Fruit fly (Drosophila melanogaster): ENCODE data around the gene CG7668.

CG7668 gene

dm6 chr3L:19979592-19979991, 22.9 kb upstream of the CG7668 start, which contains the start of gene CG14182 (continued):
- TF ChIP-seq CG17912 (GFP tag; optimal IDR thresholded peaks at IDR 0.05) (no peak), Bdp1 (GFP tag; optimal IDR thresholded peaks at IDR 0.05) (no peak), Sin3A (optimal IDR thresholded peaks at IDR 0.05) (no peak), ATbp (GFP tag; optimal IDR thresholded peaks at IDR 0.05) (no peak), shn (GFP tag; optimal IDR thresholded peaks at IDR 0.05) (no peak), CG9797 (GFP tag; optimal IDR thresholded peaks at IDR 0.05) (peak; percentile 42), dmrt11E (tag; optimal IDR thresholded peaks at IDR 0.05) (no peak), kah (GFP tag; optimal IDR thresholded peaks at IDR 0.05) (no peak), pzg (GFP tag; optimal IDR thresholded peaks at IDR 0.05) (peak; percentile 57), Dp (GFP tag; optimal IDR thresholded peaks at IDR 0.05) (peak; percentile 92), sd (tag; optimal IDR thresholded peaks at IDR 0.05) (no peak), Ptx1 (GFP tag; IDR thresholded peaks at IDR 0.05) (no peak), CG11085 (GFP tag; IDR thresholded peaks at IDR 0.05) (no peak), ap (GFP tag; IDR thresholded peaks at IDR 0.05) (no peak), CG6175 (GFP tag; IDR thresholded peaks at IDR 0.05) (no peak), zfh1 (GFP tag; IDR thresholded peaks at IDR 0.05) (no peak), CG3163 (GFP tag; optimal IDR thresholded peaks at IDR 0.05) (no peak), dysf (GFP tag; IDR thresholded peaks at IDR 0.05) (no peak), CG12155 (GFP tag; optimal IDR thresholded peaks at IDR 0.05) (no peak), cad (GFP tag; optimal IDR thresholded peaks at IDR 0.05) (no peak), CG6683 (GFP tag; optimal IDR thresholded peaks at IDR 0.05) (no peak), Ets65A (GFP tag) (no peak), Mes4 (GFP tag; optimal IDR thresholded peaks at IDR 0.05) (no peak), CG13287 (GFP tag; IDR thresholded peaks at IDR 0.05; ENCODE audit: partially characterized antibody) (peak; percentile 47; the same call in 1 of the 2 replicates), CG11247 (GFP tag; IDR thresholded peaks at IDR 0.05) (no peak), wdn (GFP tag; IDR thresholded peaks at IDR 0.05) (no peak), Nf-YC (tag; optimal IDR thresholded peaks at IDR 0.05) (no peak), D (optimal IDR thresholded peaks at IDR 0.05) (no peak), D (GFP tag; optimal IDR thresholded peaks at IDR 0.05) (no peak), CG17612 (GFP tag; IDR thresholded peaks at IDR 0.05) (no peak), CG10209 (GFP tag; optimal IDR thresholded peaks at IDR 0.05) (no peak), row (GFP tag; IDR thresholded peaks at IDR 0.05) (no peak), CG14050 (GFP tag; IDR thresholded peaks at IDR 0.05) (no peak), CG2678 (tag; optimal IDR thresholded peaks at IDR 0.05) (no peak), CG13296 (GFP tag; optimal IDR thresholded peaks at IDR 0.05) (no peak), CG4328 (GFP tag; optimal IDR thresholded peaks at IDR 0.05) (no peak), CG17328 (GFP tag; IDR thresholded peaks at IDR 0.05) (no peak), CG31388 (GFP tag; optimal IDR thresholded peaks at IDR 0.05) (no peak), HmgD (GFP tag; optimal IDR thresholded peaks at IDR 0.05) (no peak), CG16863 (GFP tag; optimal IDR thresholded peaks at IDR 0.05) (no peak), CG12104 (GFP tag; optimal IDR thresholded peaks at IDR 0.05) (no peak), h (optimal IDR thresholded peaks at IDR 0.05) (no peak), zen2 (GFP tag; IDR thresholded peaks at IDR 0.05; ENCODE audit: partially characterized antibody) (no peak), Kr (GFP tag; optimal IDR thresholded peaks at IDR 0.05) (no peak), trem (tag; optimal IDR thresholded peaks at IDR 0.05) (peak; percentile 42), Dip3 (GFP tag; optimal IDR thresholded peaks at IDR 0.05) (no peak), Antp (GFP tag; optimal IDR thresholded peaks at IDR 0.05) (no peak), CG17802 (tag; optimal IDR thresholded peaks at IDR 0.05) (no peak), unc-4 (GFP tag; IDR thresholded peaks at IDR 0.05; ENCODE audit: partially characterized antibody) (no peak), chif (GFP tag; optimal IDR thresholded peaks at IDR 0.05) (no peak), oc (tag; optimal IDR thresholded peaks at IDR 0.05) (no peak), ase (GFP tag; IDR thresholded peaks at IDR 0.05) (no peak), CG8924 (tag; optimal IDR thresholded peaks at IDR 0.05) (no peak), CG15514 (GFP tag; optimal IDR thresholded peaks at IDR 0.05) (peak; percentile 99)
